Worm (Caenorhabditis elegans) whole organism, L4 larva: Measurements from ENCODE around the gene nhr-121.

Source experiments
- F26F4.8 ChIP-seq: fragments of 200-800 bp; sonication (Bioruptor generic); conservative IDR thresholded peaks from 2 replicates; pipeline ENCODE4 v1.3.6; 2022; ENCODE audit warnings: missing genetic modification characterization, missing compliant biosample characterization
- R02D3.7 ChIP-seq: fragments of 150-350 bp; sonication (generic microtip); optimal IDR thresholded peaks from 3 replicates; lab custom pipeline; 2014; ENCODE audit warnings: missing biosample characterization, missing genetic modification characterization
- T20F7.1 ChIP-seq: fragments of 200-800 bp; sonication (Bioruptor generic); optimal IDR thresholded peaks from 2 replicates; lab custom pipeline; 2018; ENCODE audit warnings: mild to moderate bottlenecking, missing genetic modification characterization, missing compliant biosample characterization
- Y48G9A.11 ChIP-seq: fragments of 200-800 bp; sonication (Bioruptor generic); IDR thresholded peaks from 2 replicates; pipeline ENCODE4 v1.3.6; 2022; ENCODE audit warnings: missing genetic modification reagents, missing genetic modification characterization, missing compliant biosample characterization
- attf-4 ChIP-seq: sonication (generic microtip); optimal IDR thresholded peaks from 3 replicates; lab custom pipeline; 2017; ENCODE audit warnings: missing biosample characterization, missing genetic modification characterization
- ceh-44 ChIP-seq: fragments of 200-800 bp; sonication (Bioruptor generic); IDR thresholded peaks from 2 replicates; pipeline ENCODE4 v1.3.6; 2022; ENCODE audit warnings: missing genetic modification reagents, missing genetic modification characterization, missing compliant biosample characterization
- ceh-62 ChIP-seq: sonication (generic microtip); optimal IDR thresholded peaks from 2 replicates; lab custom pipeline; 2017; ENCODE audit warnings: missing biosample characterization, missing genetic modification characterization
- ces-1 ChIP-seq: fragments of 150-350 bp; sonication (generic microtip); optimal IDR thresholded peaks from 4 replicates; lab custom pipeline; 2014; ENCODE audit warnings: missing biosample characterization, missing genetic modification reagents, missing genetic modification characterization
- daf-16 ChIP-seq, 3 experiments: sonication (generic microtip); optimal IDR thresholded peaks; 2 replicates each; lab custom pipeline; 2016 to 2017; ENCODE audit warnings: missing genetic modification characterization in 3 of 3, missing genetic modification reagents in 3 of 3, mild to moderate bottlenecking in 2 of 3, missing compliant biosample characterization in 2 of 3, missing biosample characterization in 1 of 3, moderate library complexity in 1 of 3
- dpl-1 ChIP-seq: fragments of 150-350 bp; optimal IDR thresholded peaks from 2 replicates; lab custom pipeline; 2014; ENCODE audit warnings: missing biosample characterization, missing genetic modification reagents, missing genetic modification characterization
- egl-27 ChIP-seq: sonication (generic microtip); optimal IDR thresholded peaks from 3 replicates; lab custom pipeline; 2017; ENCODE audit warnings: missing biosample characterization, missing genetic modification reagents, missing genetic modification characterization
- fkh-10 ChIP-seq: fragments of 150-350 bp; optimal IDR thresholded peaks from 2 replicates; lab custom pipeline; 2014; ENCODE audit warnings: missing biosample characterization, missing genetic modification reagents, missing genetic modification characterization
- hif-1 ChIP-seq, 2 experiments: sonication (generic microtip); optimal IDR thresholded peaks; 2 replicates each; lab custom pipeline; 2016 to 2017; ENCODE audit warnings: missing compliant biosample characterization in 2 of 2, missing genetic modification characterization in 2 of 2, missing genetic modification reagents in 2 of 2, missing genotype in 2 of 2, mild to moderate bottlenecking in 1 of 2
- hlh-11 ChIP-seq: fragments of 200-800 bp; sonication (Bioruptor generic); optimal IDR thresholded peaks from 2 replicates; lab custom pipeline; 2018; ENCODE audit warnings: mild to moderate bottlenecking, missing genetic modification characterization, missing compliant biosample characterization
- jun-1 ChIP-seq: fragments of 150-350 bp; optimal IDR thresholded peaks from 2 replicates; lab custom pipeline; 2014; ENCODE audit warnings: missing biosample characterization, missing genetic modification reagents, missing genetic modification characterization
- lin-13 ChIP-seq: fragments of 150-350 bp; optimal IDR thresholded peaks from 2 replicates; lab custom pipeline; 2014; ENCODE audit warnings: missing biosample characterization, missing genetic modification reagents, missing genetic modification characterization
- lin-15B ChIP-seq: fragments of 150-350 bp; sonication (generic microtip); optimal IDR thresholded peaks from 3 replicates; lab custom pipeline; 2014; ENCODE audit warnings: missing biosample characterization, missing genetic modification characterization
- mes-2 ChIP-seq: sonication (generic microtip); optimal IDR thresholded peaks from 2 replicates; lab custom pipeline; 2016; ENCODE audit warnings: missing genotype, mild to moderate bottlenecking, missing genetic modification characterization, missing compliant biosample characterization; ENCODE audit not compliant: poor library complexity, severe bottlenecking
- mxl-2 ChIP-seq: fragments of 200-800 bp; sonication (Bioruptor generic); conservative IDR thresholded peaks from 2 replicates; pipeline ENCODE4 v1.3.6; 2022; ENCODE audit warnings: missing genetic modification reagents, missing genetic modification characterization, missing compliant biosample characterization
- mxl-3 ChIP-seq: fragments of 200-800 bp; sonication (Bioruptor generic); optimal IDR thresholded peaks from 2 replicates; lab custom pipeline; 2018; ENCODE audit warnings: mild to moderate bottlenecking, missing genetic modification characterization, missing compliant biosample characterization
- nhr-11 ChIP-seq: fragments of 150-350 bp; optimal IDR thresholded peaks from 2 replicates; lab custom pipeline; 2014; ENCODE audit warnings: missing biosample characterization, missing genetic modification characterization
- nhr-28 ChIP-seq: fragments of 150-350 bp; optimal IDR thresholded peaks from 2 replicates; lab custom pipeline; 2014; ENCODE audit warnings: missing biosample characterization, missing genetic modification characterization
- nhr-6 ChIP-seq: fragments of 150-350 bp; optimal IDR thresholded peaks from 2 replicates; lab custom pipeline; 2014; ENCODE audit warnings: missing biosample characterization, missing genetic modification characterization
- pha-4 ChIP-seq, 2 experiments: fragments of 150-350 bp in 1 of 2; fragments of 200-800 bp in 1 of 2; sonication (Bioruptor generic) in 1 of 2; IDR thresholded peaks in 1 of 2; optimal IDR thresholded peaks in 1 of 2; 2 replicates each; pipeline versions ENCODE4 v1.3.6 to Lab custom; 2014 to 2022; ENCODE audit warnings: missing genetic modification characterization in 2 of 2, missing genetic modification reagents in 2 of 2, missing biosample characterization in 1 of 2, missing compliant biosample characterization in 1 of 2
- php-3 ChIP-seq: fragments of 200-800 bp; sonication (Bioruptor generic); IDR thresholded peaks from 2 replicates; pipeline ENCODE4 v1.3.6; 2022; ENCODE audit warnings: missing genetic modification reagents, missing genetic modification characterization, missing compliant biosample characterization
- pqm-1 ChIP-seq: sonication (generic microtip); optimal IDR thresholded peaks from 2 replicates; lab custom pipeline; 2017; ENCODE audit warnings: missing biosample characterization, missing genetic modification characterization
- sdz-12 ChIP-seq: fragments of 200-800 bp; sonication (Bioruptor generic); optimal IDR thresholded peaks from 2 replicates; lab custom pipeline; 2018; ENCODE audit warnings: mild to moderate bottlenecking, missing genetic modification characterization, missing compliant biosample characterization
- unc-130 ChIP-seq: sonication (generic microtip); optimal IDR thresholded peaks from 2 replicates; lab custom pipeline; 2016; ENCODE audit warnings: missing genetic modification reagents, missing genetic modification characterization, missing compliant biosample characterization
- vab-7 ChIP-seq: fragments of 200-800 bp; sonication (Bioruptor generic); IDR thresholded peaks from 2 replicates; pipeline ENCODE4 v1.3.6; 2022; ENCODE audit warnings: missing genetic modification reagents, missing genetic modification characterization, missing compliant biosample characterization

Gene nhr-121

ce11 chrIII:2401126-2402123, 53.2 kb downstream of the nhr-121 start, which contains the start of the genes cic-1 and strm-1 (continued):
- TF ChIP-seq daf-16 (GFP tag; optimal IDR thresholded peaks at IDR 0.05; lab: Kevin White, UChicago) (no peak), daf-16 (tag; optimal IDR thresholded peaks at IDR 0.05; lab: Kevin White, UChicago) (peak; percentile 25), pqm-1 (tag; lab: Kevin White, UChicago) (no peak), lin-15B (tag; lab: Kevin White, UChicago) (no peak), sdz-12 (GFP tag; lab: Kevin White, UChicago) (no peak), attf-4 (tag; lab: Kevin White, UChicago) (no peak), unc-130 (GFP tag; lab: Kevin White, UChicago) (no peak), mes-2 (tag; lab: Kevin White, UChicago) (peak; percentile 71), pha-4 (GFP tag; IDR thresholded peaks at IDR 0.05; lab: Robert Waterston, UW) (no peak), pha-4 (tag; optimal IDR thresholded peaks at IDR 0.05; lab: Kevin White, UChicago) (no peak), egl-27 (tag; lab: Kevin White, UChicago) (no peak), jun-1 (tag; lab: Kevin White, UChicago) (no peak), mxl-2 (GFP tag; lab: Robert Waterston, UW) (no peak), nhr-11 (tag; lab: Kevin White, UChicago) (no peak), vab-7 (GFP tag; lab: Robert Waterston, UW) (no peak), hlh-11 (tag; lab: Kevin White, UChicago) (no peak), nhr-28 (no peak), nhr-6 (tag; lab: Kevin White, UChicago) (no peak), lin-13 (GFP tag; lab: Kevin White, UChicago) (no peak), ces-1 (GFP tag; lab: Kevin White, UChicago) (no peak), Y48G9A.11 (GFP tag; lab: Robert Waterston, UW) (peak; percentile 99), F26F4.8 (GFP tag; lab: Robert Waterston, UW) (no peak), T20F7.1 (GFP tag; lab: Kevin White, UChicago) (peak; percentile 98), fkh-10 (GFP tag; lab: Kevin White, UChicago) (no peak), ceh-62 (tag; lab: Kevin White, UChicago) (no peak), hif-1 (tag; optimal IDR thresholded peaks at IDR 0.05; lab: Kevin White, UChicago) (no peak), R02D3.7 (peak; percentile 74), php-3 (GFP tag; lab: Robert Waterston, UW) (no peak), ceh-44 (no peak), dpl-1 (GFP tag; lab: Kevin White, UChicago) (peak; percentile 92), mxl-3 (GFP tag; lab: Kevin White, UChicago) (no peak)
